Fruit fly (Drosophila melanogaster): ENCODE data around the gene CG4042.
A peak's percentile ranks its signal among the peaks of the same experiment; 100 is the strongest.

The CG4042 gene

dm6 chr3L:20784812-20785671 lies 13.7 kb upstream of the CG4042 start:
- no peak for TF ChIP-seq CG8478 (optimal IDR thresholded peaks at IDR 0.05)
- no peak for TF ChIP-seq CTCF (optimal IDR thresholded peaks at IDR 0.05)

DNA sequence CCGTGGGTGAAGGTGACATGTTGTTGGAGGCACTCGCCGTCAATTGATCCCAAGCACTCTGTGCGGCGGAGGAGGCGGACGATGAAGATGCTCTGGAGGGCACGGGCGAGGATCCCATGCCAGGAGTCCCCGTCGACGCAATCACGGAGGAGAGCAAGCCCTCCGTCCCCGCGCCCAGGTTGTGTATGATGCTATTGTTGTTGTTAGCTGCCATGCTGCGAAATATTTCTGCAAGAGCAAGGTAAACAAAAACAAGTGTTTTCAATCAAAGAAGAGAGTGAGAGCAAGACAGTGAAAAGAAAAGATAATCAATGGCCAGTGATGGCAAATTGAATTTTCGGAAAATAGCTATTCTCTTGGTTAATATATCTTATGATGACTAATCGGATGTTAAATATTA lies 13.1 kb upstream of the CG4042 start:
- TF ChIP-seq CTCF (optimal IDR thresholded peaks at IDR 0.05) (no peak), CG8478 (optimal IDR thresholded peaks at IDR 0.05) (no peak)

DNA sequence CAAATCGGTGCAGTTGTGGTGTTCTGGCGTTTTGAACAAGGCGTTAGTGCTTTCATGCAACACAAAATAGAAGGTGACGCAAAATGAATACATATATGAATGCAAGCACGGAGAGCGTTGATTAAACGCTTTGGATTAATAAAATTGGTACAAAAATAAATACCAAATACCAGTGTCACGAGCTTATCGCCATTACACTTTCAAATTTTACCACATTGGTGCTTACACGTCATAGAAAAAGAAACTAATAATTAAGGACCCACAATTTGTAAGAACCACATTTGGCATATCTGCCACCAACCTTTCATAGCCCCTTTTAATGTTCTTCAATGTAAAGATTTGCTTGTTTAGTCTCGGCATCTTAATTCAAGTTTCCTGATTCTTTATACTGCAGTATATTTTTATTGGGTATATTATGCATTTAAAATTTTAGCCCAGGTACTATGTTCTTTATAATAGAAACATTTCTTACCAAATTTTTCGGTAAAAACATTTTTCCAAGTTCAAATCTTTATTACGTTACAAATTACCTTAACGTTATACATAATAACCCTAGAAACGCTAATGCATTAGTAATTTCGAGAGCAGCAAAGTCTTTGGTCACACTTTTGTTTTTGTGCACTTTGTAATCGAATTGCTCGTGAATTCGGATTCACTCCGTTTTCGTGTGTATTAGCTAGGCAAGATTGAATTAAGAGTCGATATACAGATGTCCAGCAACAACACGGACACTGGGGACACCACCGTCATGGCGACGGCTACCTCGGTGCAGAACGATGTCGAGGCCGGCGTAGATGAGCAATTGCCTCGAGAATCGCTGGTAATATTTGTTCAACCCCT lies 7.1 kb upstream of the CG4042 start, which contains the start of the genes Pex16 and Pex14:
TSS of gene Pex16 (minus strand) at position 41 of the 840 bp plus-strand sequence.
TSS of gene Pex14 (plus strand) at position 576 of the 840 bp plus-strand sequence.
- TF ChIP-seq CG8478 (optimal IDR thresholded peaks at IDR 0.05) (no peak), CTCF (optimal IDR thresholded peaks at IDR 0.05) (no peak)

DNA sequence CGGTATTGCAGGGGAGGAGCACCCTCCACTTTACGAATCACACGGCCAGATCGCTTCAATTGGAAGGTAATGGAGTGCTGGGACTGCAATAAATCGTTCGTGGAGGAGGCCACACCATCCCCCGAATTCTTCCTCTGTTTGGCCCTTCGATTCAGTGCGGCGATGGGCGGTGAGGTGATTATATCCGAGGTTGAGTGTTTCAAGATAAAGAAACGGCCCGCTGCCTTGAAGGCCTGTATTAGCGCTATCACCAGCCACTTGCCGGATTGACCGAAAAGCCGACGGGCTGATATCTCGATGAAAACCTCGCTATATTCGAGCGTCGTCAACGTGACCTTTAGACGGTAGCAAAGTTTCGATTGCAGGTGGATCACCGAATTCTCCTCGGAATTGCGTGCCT lies 6.2 kb upstream of the CG4042 start:
- TF ChIP-seq CG8478 (optimal IDR thresholded peaks at IDR 0.05) (no peak), CTCF (optimal IDR thresholded peaks at IDR 0.05) (no peak)

dm6 chr3L:20772647-20773015 lies 1.3 kb upstream of the CG4042 start:
- TF ChIP-seq CTCF (optimal IDR thresholded peaks at IDR 0.05) (no peak), CG8478 (optimal IDR thresholded peaks at IDR 0.05) (no peak)

DNA sequence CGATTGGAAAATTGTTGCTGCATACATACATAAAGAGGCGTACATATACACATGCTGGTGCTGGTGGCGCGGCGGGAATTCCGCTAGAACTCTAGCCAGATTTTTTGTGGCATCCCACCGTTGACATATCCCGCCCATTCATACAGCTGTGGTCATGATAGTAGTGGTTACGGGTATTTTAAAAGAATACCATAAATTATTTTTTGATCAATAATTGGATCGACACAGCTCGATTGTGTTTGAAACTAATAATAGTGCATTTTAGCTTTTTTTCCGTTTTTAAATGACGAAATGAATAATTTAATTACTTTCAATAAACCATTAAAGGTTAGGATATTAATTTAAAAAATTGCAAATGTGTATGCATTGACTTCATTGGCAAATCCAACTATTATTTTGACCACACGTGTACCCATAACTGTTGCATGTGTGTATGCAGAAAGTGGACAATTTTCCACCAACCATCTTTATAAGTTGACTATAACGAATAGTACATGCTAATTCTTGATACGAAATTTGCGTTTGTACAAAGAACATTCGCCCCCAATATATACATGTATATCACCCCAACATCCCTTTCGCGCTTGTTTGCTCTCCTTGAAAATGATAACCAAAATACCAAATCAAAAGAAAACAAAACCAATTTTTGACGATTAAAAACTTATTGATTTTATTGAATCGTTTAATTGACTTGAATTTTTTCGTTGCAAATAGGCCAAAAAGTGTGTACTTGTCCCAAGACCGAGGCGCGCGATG lies 762 bp upstream of the CG4042 start:
- TF ChIP-seq CTCF (optimal IDR thresholded peaks at IDR 0.05) (no peak), CG8478 (optimal IDR thresholded peaks at IDR 0.05) (no peak)

dm6 chr3L:20769350-20769749 lies 2.0 kb downstream of the CG4042 start, which contains the start of the genes CG4074 and CG4186:
TSS of gene CG4074 (minus strand) at chr3L:20769500.
TSS of gene CG4186 (plus strand) at chr3L:20769586.
- peak in 1 of 2 experiments; percentile 9 for TF ChIP-seq CTCF (optimal IDR thresholded peaks at IDR 0.05)
- no peak for TF ChIP-seq CG8478 (optimal IDR thresholded peaks at IDR 0.05)

DNA sequence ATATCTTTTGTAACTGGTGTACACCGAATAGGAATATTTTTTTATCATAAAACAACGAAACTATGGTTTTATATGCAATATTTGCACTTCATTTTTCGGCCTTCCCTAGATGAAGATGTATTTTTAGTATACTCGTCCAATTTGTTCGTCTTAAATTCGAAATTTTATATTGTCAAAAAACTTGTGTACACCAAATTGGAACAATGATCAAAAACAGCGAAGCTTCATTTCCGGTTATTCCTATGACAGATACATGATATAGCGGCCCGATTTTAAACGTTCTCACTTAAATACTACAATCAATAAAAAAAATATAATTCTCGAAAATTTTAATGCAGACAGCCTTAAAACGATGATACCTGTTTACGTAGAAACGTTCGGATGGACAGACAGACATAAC lies 4.1 kb downstream of the CG4042 start:
- TF ChIP-seq CTCF (optimal IDR thresholded peaks at IDR 0.05) (no peak), CG8478 (optimal IDR thresholded peaks at IDR 0.05) (no peak)

dm6 chr3L:20761482-20761881 lies 9.8 kb downstream of the CG4042 start:
- no peak for TF ChIP-seq CG8478 (optimal IDR thresholded peaks at IDR 0.05)
- no peak for TF ChIP-seq CTCF (optimal IDR thresholded peaks at IDR 0.05)

- TF ChIP-seq CTCF (optimal IDR thresholded peaks at IDR 0.05), result no peak
- TF ChIP-seq CG8478 (optimal IDR thresholded peaks at IDR 0.05), result no peak
Observed at dm6 chr3L:20758583-20758982, 12.7 kb downstream of the CG4042 start, which contains the start of gene CG43251. TSS of gene CG43251 (plus strand) at chr3L:20758883.

DNA sequence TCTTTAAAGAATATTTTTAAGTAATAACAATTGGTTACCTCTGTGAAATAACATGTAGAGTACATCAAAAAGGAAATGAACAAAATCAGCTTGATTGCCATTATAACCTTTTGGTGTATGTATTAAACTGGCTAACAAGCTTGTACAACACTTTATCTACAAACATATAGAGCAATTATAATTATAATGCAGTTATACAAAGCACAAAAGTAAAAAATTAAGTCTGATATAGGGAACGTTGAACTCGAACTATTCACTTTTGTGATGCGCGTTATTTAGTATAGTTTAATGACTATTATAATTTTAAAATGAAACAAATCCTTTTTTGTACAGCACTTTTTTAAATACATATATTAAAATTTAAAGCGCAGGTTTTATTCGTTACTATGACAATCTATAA lies 15.7 kb downstream of the CG4042 start, which contains the start of gene CG33912:
TSS of gene CG33912 (minus strand) at position 101 of the 400 bp plus-strand sequence.
- TF ChIP-seq CG8478 (optimal IDR thresholded peaks at IDR 0.05), result no peak
- TF ChIP-seq CTCF (optimal IDR thresholded peaks at IDR 0.05), result no peak

DNA sequence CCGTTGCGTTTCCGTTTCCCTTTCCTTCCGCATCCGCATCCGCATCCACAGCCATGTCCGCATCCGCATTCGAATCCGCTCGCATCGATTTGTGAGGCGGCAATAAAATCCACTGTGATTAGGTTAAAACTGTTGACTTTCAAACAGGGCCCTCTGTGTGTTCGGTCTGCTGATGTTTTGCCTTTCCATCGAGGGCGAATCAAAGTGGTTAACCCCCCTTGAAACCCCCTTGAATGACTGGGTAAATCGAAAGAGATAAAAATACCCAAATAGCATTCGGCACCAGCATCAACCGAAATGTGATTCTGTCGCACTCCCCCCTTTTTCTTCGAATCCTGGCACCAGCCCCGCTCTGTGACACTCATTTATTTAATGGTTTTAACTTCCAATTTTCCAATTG lies 18.3 kb downstream of the CG4042 start:
- TF ChIP-seq CG8478 (optimal IDR thresholded peaks at IDR 0.05) (no peak), CTCF (optimal IDR thresholded peaks at IDR 0.05) (no peak)

dm6 chr3L:20750391-20750790 lies 20.9 kb downstream of the CG4042 start:
- TF ChIP-seq CG8478 (optimal IDR thresholded peaks at IDR 0.05) (no peak), CTCF (optimal IDR thresholded peaks at IDR 0.05) (no peak)

DNA sequence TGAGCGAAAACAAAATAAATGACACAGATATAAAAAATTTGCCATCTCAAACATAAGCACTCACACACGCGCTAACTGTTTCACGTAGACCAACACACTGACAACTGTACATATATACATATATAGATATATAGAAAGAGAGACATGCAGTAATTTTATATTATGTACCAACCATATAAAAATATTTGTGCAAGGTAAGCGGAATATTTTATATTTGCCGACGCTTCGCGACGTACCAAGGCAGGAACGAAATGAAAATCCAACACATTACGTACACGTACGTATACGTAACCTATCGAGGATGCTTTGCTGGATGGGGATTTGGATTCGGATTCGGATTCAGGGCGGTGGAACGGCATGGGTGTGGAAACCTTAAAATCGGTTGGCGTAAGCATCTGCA lies 22.7 kb downstream of the CG4042 start:
- TF ChIP-seq CTCF (optimal IDR thresholded peaks at IDR 0.05), result no peak
- no peak for TF ChIP-seq CG8478 (optimal IDR thresholded peaks at IDR 0.05)
